Worm (Caenorhabditis elegans): ENCODE results near the gene pes-23.

ce11 chrX:6941711-6942110 is 40.5 kb downstream of the pes-23 start:
- TF ChIP-seq flt-1 (GFP tag; IDR thresholded peaks at IDR 0.05) (no peak), tab-1 (GFP tag; IDR thresholded peaks at IDR 0.05) (no peak), ref-1 (GFP tag; conservative IDR thresholded peaks at IDR 0.05) (no peak), T22C8.4 (GFP tag; IDR thresholded peaks at IDR 0.05) (no peak), klf-2 (GFP tag; conservative IDR thresholded peaks at IDR 0.05) (no peak), med-1 (GFP tag; optimal IDR thresholded peaks at IDR 0.05; ENCODE audit: insufficient read depth) (no peak), ztf-29 (GFP tag; IDR thresholded peaks at IDR 0.05) (no peak), cog-1 (tag; optimal IDR thresholded peaks at IDR 0.05) (no peak), ztf-23 (GFP tag; IDR thresholded peaks at IDR 0.05) (no peak)

Data from whole organism, midembryonic.